Fruit fly (Drosophila melanogaster) S2 (cell line): Measurements from ENCODE around the gene Strip.

Source experiments
- CG8478 ChIP-seq: fragments of >200 bp; optimal IDR thresholded peaks from 2 replicates; lab custom pipeline; 2018
- CTCF ChIP-seq, 2 experiments: fragments of >200 bp; optimal IDR thresholded peaks; 2 replicates each; lab custom pipeline; 2018

dm6 chr3L:3335688-3336087, 7.0 kb upstream of the Strip start, which contains the start of gene Drsl1:
- TF ChIP-seq CG8478 (lab: Kevin White, UChicago) (no peak), CTCF (optimal IDR thresholded peaks at IDR 0.05; lab: Kevin White, UChicago) (no peak)
